Worm (Caenorhabditis elegans): ENCODE data around the gene spig-1.

Gene spig-1

DNA sequence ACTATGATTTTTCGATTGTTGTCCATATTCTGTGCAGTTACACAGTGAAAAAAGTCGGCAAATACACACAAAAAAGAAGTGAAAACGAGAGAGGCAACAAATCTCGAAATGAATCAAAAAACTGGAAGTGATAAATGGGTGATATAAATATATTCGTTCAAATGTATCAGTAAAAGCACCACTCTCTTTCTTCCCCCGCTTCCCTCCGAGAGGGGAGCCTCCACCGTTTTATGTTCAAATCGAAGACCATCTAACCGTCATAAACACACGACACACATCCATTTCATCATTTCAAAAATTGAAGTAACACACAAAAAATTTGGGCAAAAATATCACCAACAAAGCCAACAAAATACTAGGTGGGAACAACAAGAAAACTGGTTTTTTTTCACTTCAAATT is 24.5 kb upstream of the spig-1 start, which contains the start of gene F20A1.6:
Gene F20A1.6, minus strand, starts transcription at position 101 of the 400 bp plus-strand sequence.
- no peak for TF ChIP-seq odd-2 (tag; optimal IDR thresholded peaks at IDR 0.05)
- TF ChIP-seq pha-2 (tag; optimal IDR thresholded peaks at IDR 0.05) = no peak
- TF ChIP-seq dve-1 (tag; optimal IDR thresholded peaks at IDR 0.05) = no peak
- TF ChIP-seq unc-55 (GFP tag; optimal IDR thresholded peaks at IDR 0.05) = no peak
- no peak for TF ChIP-seq rnt-1 (tag; optimal IDR thresholded peaks at IDR 0.05)
- no peak for TF ChIP-seq nhr-11 (tag; optimal IDR thresholded peaks at IDR 0.05)
- TF ChIP-seq ttx-3 (tag; optimal IDR thresholded peaks at IDR 0.05) = no peak
- TF ChIP-seq C08G9.2 (tag; optimal IDR thresholded peaks at IDR 0.05) = no peak
- no peak for TF ChIP-seq fkh-6 (tag; optimal IDR thresholded peaks at IDR 0.05)
- TF ChIP-seq lim-6 (tag; optimal IDR thresholded peaks at IDR 0.05) = no peak

DNA sequence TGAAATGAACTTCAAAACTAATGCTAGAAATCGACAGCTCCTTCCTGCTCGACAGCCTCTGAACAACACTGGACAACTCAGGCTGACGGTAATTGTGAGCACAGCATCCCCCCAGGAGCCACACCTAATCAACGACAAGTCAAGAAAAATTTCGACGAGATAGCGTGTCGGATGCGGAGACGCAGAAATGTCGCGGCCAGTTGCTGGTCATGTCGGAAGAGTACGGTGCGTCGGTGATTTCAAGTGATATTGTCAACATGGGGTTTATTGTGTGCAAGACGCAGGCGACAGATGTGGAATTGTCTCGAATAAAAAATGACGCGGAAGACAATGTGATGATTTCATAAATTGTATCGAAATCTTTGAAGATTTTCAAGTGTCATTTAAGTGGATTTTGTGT is 15.0 kb upstream of the spig-1 start, which contains the start of gene twk-11:
Gene twk-11, minus strand, starts transcription at position 101 of the 400 bp plus-strand sequence.
- TF ChIP-seq pag-3 (tag; optimal IDR thresholded peaks at IDR 0.05; ENCODE audit: borderline replicate concordance) (no peak), fkh-6 (tag; optimal IDR thresholded peaks at IDR 0.05) (no peak), ceh-22 (tag; optimal IDR thresholded peaks at IDR 0.05) (no peak), pat-9 (tag; optimal IDR thresholded peaks at IDR 0.05) (no peak), hlh-15 (tag; optimal IDR thresholded peaks at IDR 0.05) (no peak), ceh-48 (tag; optimal IDR thresholded peaks at IDR 0.05) (no peak), C08G9.2 (tag; optimal IDR thresholded peaks at IDR 0.05) (no peak), elt-2 (tag; optimal IDR thresholded peaks at IDR 0.05) (no peak), lin-11 (tag; optimal IDR thresholded peaks at IDR 0.05) (no peak), unc-42 (tag; optimal IDR thresholded peaks at IDR 0.05) (no peak), ahr-1 (tag; optimal IDR thresholded peaks at IDR 0.05) (no peak), nhr-11 (tag; optimal IDR thresholded peaks at IDR 0.05) (no peak), sox-4 (tag; optimal IDR thresholded peaks at IDR 0.05) (no peak), ets-4 (tag; optimal IDR thresholded peaks at IDR 0.05) (no peak), che-1 (tag; optimal IDR thresholded peaks at IDR 0.05) (no peak), unc-86 (tag; optimal IDR thresholded peaks at IDR 0.05) (no peak), nfya-1 (tag; optimal IDR thresholded peaks at IDR 0.05) (no peak), odd-2 (tag; optimal IDR thresholded peaks at IDR 0.05) (no peak), T23F11.4 (GFP tag; optimal IDR thresholded peaks at IDR 0.05) (no peak)

DNA sequence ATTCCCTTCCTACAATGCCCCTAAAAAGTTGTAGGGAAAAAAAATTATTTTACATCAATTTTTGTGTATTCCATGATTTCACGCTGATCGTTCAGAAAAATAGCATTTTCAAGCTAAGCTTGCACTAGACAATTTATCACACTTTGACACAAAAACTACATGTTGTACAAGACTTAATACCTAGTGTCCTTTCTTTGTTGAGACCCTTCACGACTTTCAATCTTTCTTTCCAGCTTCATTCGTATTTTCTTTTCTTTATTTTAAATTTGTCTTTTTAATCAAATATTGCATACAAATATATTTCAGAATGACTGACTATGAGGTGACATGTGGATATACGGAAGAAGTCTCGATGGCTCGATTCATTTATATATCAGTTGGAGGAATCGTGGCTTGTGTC is 5.5 kb upstream of the spig-1 start, which contains the start of gene F20A1.2:
Gene F20A1.2, plus strand, starts transcription at position 301 of the 400 bp plus-strand sequence.
- TF ChIP-seq ceh-30 (tag; optimal IDR thresholded peaks at IDR 0.05) (no peak), ceh-45 (GFP tag; IDR thresholded peaks at IDR 0.05) (no peak), pros-1 (tag; optimal IDR thresholded peaks at IDR 0.05) (no peak), ceh-19 (GFP tag; optimal IDR thresholded peaks at IDR 0.05) (no peak), ets-4 (tag; optimal IDR thresholded peaks at IDR 0.05) (no peak), K02D7.2 (tag; optimal IDR thresholded peaks at IDR 0.05) (no peak), elt-2 (tag; optimal IDR thresholded peaks at IDR 0.05) (no peak), ceh-48 (tag; optimal IDR thresholded peaks at IDR 0.05) (no peak), ama-1 (optimal IDR thresholded peaks at IDR 0.05) (no peak), fkh-10 (GFP tag; optimal IDR thresholded peaks at IDR 0.05) (no peak), ceh-2 (tag; optimal IDR thresholded peaks at IDR 0.05) (no peak), fkh-6 (tag; optimal IDR thresholded peaks at IDR 0.05) (no peak)

DNA sequence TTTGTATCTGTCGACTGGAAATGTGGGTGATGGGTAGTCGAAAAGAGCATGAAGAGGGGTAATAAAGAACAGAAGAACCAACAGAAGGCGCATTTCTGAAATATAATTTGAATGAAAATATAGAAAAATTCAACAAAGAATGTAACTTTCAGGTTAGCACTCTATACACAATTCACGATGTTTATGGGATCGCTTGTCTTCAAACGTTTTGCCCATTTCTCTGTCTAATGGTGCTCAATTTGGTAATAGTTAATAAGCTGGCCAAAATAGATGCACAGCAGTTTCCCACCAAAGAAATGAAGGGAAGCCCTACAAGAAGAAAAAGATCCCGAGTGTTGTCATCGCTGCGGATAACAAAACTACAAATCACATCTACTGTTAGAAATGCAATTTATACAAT is 4.0 kb upstream of the spig-1 start, which contains the start of gene F20A1.8:
Gene F20A1.8, minus strand, starts transcription at position 101 of the 400 bp plus-strand sequence.
- TF ChIP-seq eyg-1 (tag; optimal IDR thresholded peaks at IDR 0.05) = no peak
- no peak for TF ChIP-seq K02D7.2 (tag; optimal IDR thresholded peaks at IDR 0.05)
- TF ChIP-seq pha-4 (tag; optimal IDR thresholded peaks at IDR 0.05) = no peak
- TF ChIP-seq K09A11.1 (tag; optimal IDR thresholded peaks at IDR 0.05; ENCODE audit: insufficient read depth) = no peak
- TF ChIP-seq ceh-9 (tag; optimal IDR thresholded peaks at IDR 0.05) = no peak
- TF ChIP-seq nhr-232 (tag; optimal IDR thresholded peaks at IDR 0.05) = no peak
- no peak for TF ChIP-seq ceh-34 (tag; optimal IDR thresholded peaks at IDR 0.05)
- TF ChIP-seq unc-3 (GFP tag; conservative IDR thresholded peaks at IDR 0.05) = no peak
- TF ChIP-seq unc-3 (tag; optimal IDR thresholded peaks at IDR 0.05) = no peak
- TF ChIP-seq unc-55 (GFP tag; optimal IDR thresholded peaks at IDR 0.05) = no peak
- no peak for TF ChIP-seq lin-11 (tag; optimal IDR thresholded peaks at IDR 0.05)

Data from whole organism, late embryonic.